Worm (Caenorhabditis elegans): ENCODE measurements around the gene tag-164.

Gene tag-164

DNA sequence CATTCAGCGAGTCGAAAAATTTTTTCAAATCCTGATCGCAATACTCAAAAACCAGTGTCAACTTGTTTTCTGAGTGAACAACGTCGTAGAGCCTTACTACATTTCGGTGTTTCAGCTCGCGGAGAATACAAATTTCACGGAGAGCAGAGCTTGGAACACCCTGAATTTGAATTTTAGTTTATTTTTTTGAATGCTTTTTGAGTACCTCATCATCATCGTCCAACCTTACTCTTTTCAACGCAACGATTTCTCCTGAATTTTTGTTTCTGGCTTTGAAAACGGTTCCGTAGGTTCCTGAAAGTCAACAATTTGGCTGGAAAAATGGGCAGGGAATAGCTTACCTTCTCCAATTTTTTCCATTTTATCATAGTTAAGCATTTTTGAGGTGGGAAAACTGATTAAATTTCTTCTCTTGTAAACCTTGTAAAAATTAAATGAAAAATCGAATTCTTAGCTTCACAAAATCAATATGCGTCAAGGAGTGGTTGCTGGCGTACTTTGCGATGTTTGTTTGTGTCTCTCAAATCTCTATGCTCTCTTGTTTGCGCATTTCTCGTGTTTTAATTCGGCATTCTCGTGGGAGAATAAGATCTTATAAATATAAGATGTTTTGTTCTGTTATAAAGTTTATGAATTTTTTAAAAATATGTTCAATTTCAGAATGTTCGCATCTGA lies 6.7 kb downstream of the tag-164 start, which contains the start of gene cdk-5:
TSS of gene cdk-5 (minus strand) at position 425 of the 675 bp plus-strand sequence.
- no peak for TF ChIP-seq nhr-12 (tag; optimal IDR thresholded peaks at IDR 0.05)
- peak; percentile 97 for TF ChIP-seq pha-4 (tag; optimal IDR thresholded peaks at IDR 0.05)
- TF ChIP-seq elt-2 (tag; optimal IDR thresholded peaks at IDR 0.05): peak; percentile 50
- TF ChIP-seq egl-5 (tag; optimal IDR thresholded peaks at IDR 0.05): no peak
- TF ChIP-seq unc-39 (tag; optimal IDR thresholded peaks at IDR 0.05): no peak
- TF ChIP-seq nhr-25 (tag; optimal IDR thresholded peaks at IDR 0.05): peak; percentile 91
- TF ChIP-seq ceh-28 (tag; optimal IDR thresholded peaks at IDR 0.05): peak; percentile 95
- peak; percentile 61 for TF ChIP-seq pqm-1 (tag; optimal IDR thresholded peaks at IDR 0.05)
- no peak for TF ChIP-seq sea-2 (GFP tag; optimal IDR thresholded peaks at IDR 0.05)
- peak; percentile 49 for TF ChIP-seq hmg-11 (tag; optimal IDR thresholded peaks at IDR 0.05)
- peak; percentile 34 for TF ChIP-seq R02D3.7 (tag; optimal IDR thresholded peaks at IDR 0.05)
- TF ChIP-seq mdl-1 (tag; optimal IDR thresholded peaks at IDR 0.05): no peak
- TF ChIP-seq nhr-67 (tag; optimal IDR thresholded peaks at IDR 0.05): no peak
- TF ChIP-seq ZK546.5 (tag; optimal IDR thresholded peaks at IDR 0.05): peak; percentile 64
- no peak for TF ChIP-seq nhr-28 (tag; optimal IDR thresholded peaks at IDR 0.05)
- peak; percentile 71 for TF ChIP-seq tbx-2 (tag; optimal IDR thresholded peaks at IDR 0.05)
- no peak for TF ChIP-seq nhr-237 (tag; optimal IDR thresholded peaks at IDR 0.05)
- no peak for TF ChIP-seq daf-12 (tag; optimal IDR thresholded peaks at IDR 0.05)
- no peak for TF ChIP-seq ceh-9 (tag; optimal IDR thresholded peaks at IDR 0.05)
- TF ChIP-seq nhr-77 (tag; optimal IDR thresholded peaks at IDR 0.05): peak; percentile 28
- peak; percentile 89 for TF ChIP-seq skn-1 (tag; optimal IDR thresholded peaks at IDR 0.05)
- TF ChIP-seq ama-1 (optimal IDR thresholded peaks at IDR 0.05): peak; percentile 74
- no peak for TF ChIP-seq nhr-76 (tag; optimal IDR thresholded peaks at IDR 0.05)
- TF ChIP-seq snpc-4 (tag; optimal IDR thresholded peaks at IDR 0.05): peak; percentile 82
- peak; percentile 56 for TF ChIP-seq lin-39 (tag; optimal IDR thresholded peaks at IDR 0.05)
- peak; percentile 76 for TF ChIP-seq lsy-12 (tag; optimal IDR thresholded peaks at IDR 0.05)
- no peak for TF ChIP-seq ztf-11 (tag; optimal IDR thresholded peaks at IDR 0.05)
- TF ChIP-seq fos-1 (tag; optimal IDR thresholded peaks at IDR 0.05): no peak
- peak; percentile 84 for TF ChIP-seq jun-1 (tag; optimal IDR thresholded peaks at IDR 0.05)
- peak; percentile 86 for TF ChIP-seq lin-15B (tag; optimal IDR thresholded peaks at IDR 0.05)
- TF ChIP-seq nfya-1 (tag; optimal IDR thresholded peaks at IDR 0.05; ENCODE audit: insufficient read depth): peak; percentile 95
- TF ChIP-seq elt-1 (tag; optimal IDR thresholded peaks at IDR 0.05): peak; percentile 60
- peak; percentile 48 for TF ChIP-seq ceh-82 (tag; optimal IDR thresholded peaks at IDR 0.05)
- peak; percentile 95 for TF ChIP-seq nhr-23 (tag; optimal IDR thresholded peaks at IDR 0.05)
- TF ChIP-seq ztf-4 (tag; optimal IDR thresholded peaks at IDR 0.05): peak; percentile 49
- TF ChIP-seq nhr-43 (tag; optimal IDR thresholded peaks at IDR 0.05; ENCODE audit: poor library complexity, severe bottlenecking): peak; percentile 90
- TF ChIP-seq fkh-10 (GFP tag; optimal IDR thresholded peaks at IDR 0.05): peak; percentile 51
- peak in 1 of 2 experiments; percentile 58 for TF ChIP-seq eor-1 (tag; optimal IDR thresholded peaks at IDR 0.05)

DNA sequence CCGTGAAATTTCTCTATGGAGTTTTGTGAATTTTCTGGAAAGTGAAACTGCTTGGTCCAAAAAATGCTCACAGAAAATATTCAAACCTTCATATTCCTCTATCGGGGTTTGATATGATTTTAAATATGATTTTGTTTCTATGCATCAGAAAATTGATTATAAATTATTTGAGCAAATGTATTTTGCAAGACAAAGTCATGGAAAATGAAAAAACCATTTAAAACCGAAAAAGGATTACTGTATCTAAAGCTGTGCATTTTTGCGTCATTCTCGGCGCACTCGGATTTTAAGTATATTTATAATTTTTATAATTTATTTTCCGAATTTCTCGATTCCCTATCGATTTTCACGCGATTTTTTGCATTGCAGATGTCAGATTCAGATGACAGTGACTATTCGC lies 12.2 kb downstream of the tag-164 start, which contains the start of gene pssy-2:
TSS of gene pssy-2 (plus strand) at position 301 of the 400 bp plus-strand sequence.
- TF ChIP-seq nfya-1 (tag; optimal IDR thresholded peaks at IDR 0.05; ENCODE audit: insufficient read depth): no peak
- no peak for TF ChIP-seq hmg-11 (tag; optimal IDR thresholded peaks at IDR 0.05)
- no peak for TF ChIP-seq nhr-76 (tag; optimal IDR thresholded peaks at IDR 0.05)
- TF ChIP-seq nhr-77 (tag; optimal IDR thresholded peaks at IDR 0.05): no peak
- TF ChIP-seq ceh-82 (tag; optimal IDR thresholded peaks at IDR 0.05): no peak
- no peak for TF ChIP-seq nhr-67 (tag; optimal IDR thresholded peaks at IDR 0.05)
- TF ChIP-seq ztf-4 (tag; optimal IDR thresholded peaks at IDR 0.05): no peak
- no peak for TF ChIP-seq pha-4 (tag; optimal IDR thresholded peaks at IDR 0.05)
- TF ChIP-seq unc-39 (tag; optimal IDR thresholded peaks at IDR 0.05): no peak
- TF ChIP-seq snpc-4 (tag; optimal IDR thresholded peaks at IDR 0.05): no peak
- no peak for TF ChIP-seq jun-1 (tag; optimal IDR thresholded peaks at IDR 0.05)
- TF ChIP-seq nhr-28 (tag; optimal IDR thresholded peaks at IDR 0.05): no peak
- TF ChIP-seq nhr-43 (tag; optimal IDR thresholded peaks at IDR 0.05; ENCODE audit: poor library complexity, severe bottlenecking): no peak
- no peak for TF ChIP-seq tbx-2 (tag; optimal IDR thresholded peaks at IDR 0.05)
- no peak for TF ChIP-seq zag-1 (tag; optimal IDR thresholded peaks at IDR 0.05)
- no peak for TF ChIP-seq nhr-23 (tag; optimal IDR thresholded peaks at IDR 0.05)
- TF ChIP-seq egl-5 (tag; optimal IDR thresholded peaks at IDR 0.05): no peak
- no peak for TF ChIP-seq fkh-2 (tag; optimal IDR thresholded peaks at IDR 0.05)

All from whole organism, L3 larva.